Worm (Caenorhabditis elegans) whole organism, late embryonic: ENCODE results near the gene lido-13.

Experiments used
- ceh-22 ChIP-seq: sonication (generic microtip); optimal IDR thresholded peaks from 2 replicates; lab custom pipeline; 2017; ENCODE audit warnings: missing biosample characterization, missing genetic modification characterization
- ceh-24 ChIP-seq: sonication (generic microtip); optimal IDR thresholded peaks from 2 replicates; lab custom pipeline; 2016; ENCODE audit warnings: mild to moderate bottlenecking, missing genetic modification characterization, missing compliant biosample characterization
- ceh-34 ChIP-seq: sonication (generic microtip); optimal IDR thresholded peaks from 2 replicates; lab custom pipeline; 2016; ENCODE audit warnings: mild to moderate bottlenecking, missing genetic modification characterization, missing compliant biosample characterization
- nhr-11 ChIP-seq: fragments of 150-350 bp; optimal IDR thresholded peaks from 2 replicates; lab custom pipeline; 2014; ENCODE audit warnings: missing biosample characterization, missing genetic modification characterization
- pax-1 ChIP-seq: fragments of 150-350 bp; optimal IDR thresholded peaks from 2 replicates; lab custom pipeline; 2014; ENCODE audit warnings: missing biosample characterization, missing genetic modification characterization
- rnt-1 ChIP-seq: sonication (generic microtip); optimal IDR thresholded peaks from 2 replicates; lab custom pipeline; 2016; ENCODE audit warnings: missing genetic modification characterization, missing compliant biosample characterization
- sox-2 ChIP-seq: fragments of 200-800 bp; sonication (Bioruptor generic); IDR thresholded peaks from 2 replicates; pipeline ENCODE4 v1.3.6; 2022; ENCODE audit warnings: missing genetic modification reagents, missing genetic modification characterization, missing compliant biosample characterization
- tbx-7 ChIP-seq: sonication (generic microtip); optimal IDR thresholded peaks from 2 replicates; lab custom pipeline; 2016; ENCODE audit warnings: missing genotype, missing genetic modification characterization, missing compliant biosample characterization
- unc-55 ChIP-seq: sonication (generic microtip); optimal IDR thresholded peaks from 2 replicates; lab custom pipeline; 2017; ENCODE audit warnings: missing biosample characterization, missing genetic modification reagents, missing genetic modification characterization

- no peak for TF ChIP-seq ceh-34
- TF ChIP-seq rnt-1, result no peak
- no peak for TF ChIP-seq ceh-22 (tag; lab: Kevin White, UChicago)
- no peak for TF ChIP-seq sox-2 (GFP tag; lab: Robert Waterston, UW)
- TF ChIP-seq ceh-24 (tag; lab: Kevin White, UChicago), result no peak
- no peak for TF ChIP-seq tbx-7 (tag; lab: Kevin White, UChicago)
- no peak for TF ChIP-seq unc-55
- no peak for TF ChIP-seq nhr-11 (tag; lab: Kevin White, UChicago)
- no peak for TF ChIP-seq pax-1
Observed at ce11 chrII:3048989-3049388, 5.1 kb downstream of the lido-13 start.
